Worm (Caenorhabditis elegans): Measurements from ENCODE around the gene F26A1.3.
"Not testable (repeated sequence)": the region's sequence is repeated elsewhere in the genome, so short reads cannot be mapped to it uniquely, and the experiment has no call there.

DNA sequence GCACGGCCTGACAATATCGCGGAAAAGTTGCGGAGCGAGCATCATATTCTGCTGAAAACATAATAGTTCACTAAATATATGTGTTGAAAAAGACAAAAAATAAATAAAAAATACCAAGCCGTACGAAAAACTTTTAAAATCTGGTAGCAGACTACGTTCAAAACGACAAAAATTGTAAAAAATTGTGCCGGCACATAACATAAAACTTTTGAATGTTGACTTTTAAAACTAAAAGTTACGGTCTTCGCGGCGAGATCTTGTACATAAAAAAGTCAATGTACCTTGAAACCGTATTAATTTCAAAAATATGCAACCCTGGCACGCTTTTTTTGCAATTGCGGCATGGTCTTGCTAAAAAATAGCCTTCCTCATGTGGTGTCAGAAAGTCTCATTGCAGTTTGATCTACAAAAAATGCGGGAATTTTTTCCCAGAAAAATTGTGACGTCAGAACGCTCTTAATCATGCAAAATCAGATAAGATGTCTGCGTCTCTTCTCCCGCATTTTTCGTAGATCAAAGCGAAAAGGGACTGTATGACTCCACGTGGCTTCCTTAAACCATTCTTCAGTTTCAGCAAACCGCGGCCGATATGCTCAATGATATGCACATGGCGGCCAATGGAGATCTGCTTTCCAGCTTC lies 44.6 kb upstream of the F26A1.3 start, which contains the start of the genes gex-5 and C38D4.10:
- not testable (repeated sequence) for TF ChIP-seq fkh-10 (GFP tag; optimal IDR thresholded peaks at IDR 0.05); F13H6.1 (tag; optimal IDR thresholded peaks at IDR 0.05); madf-2 (tag; optimal IDR thresholded peaks at IDR 0.05); Y22D7AL.16 (tag; optimal IDR thresholded peaks at IDR 0.05); pha-4 (tag; optimal IDR thresholded peaks at IDR 0.05); ceh-19 (GFP tag; optimal IDR thresholded peaks at IDR 0.05); hlh-13 (GFP tag; optimal IDR thresholded peaks at IDR 0.05); elt-2 (tag; optimal IDR thresholded peaks at IDR 0.05); ceh-48 (tag; optimal IDR thresholded peaks at IDR 0.05); pax-1 (tag; optimal IDR thresholded peaks at IDR 0.05)
